Fruit fly (Drosophila melanogaster) whole organism, prepupa: ENCODE data around the gene eIF3l.

Source experiments
- Blimp-1 ChIP-seq: fragments of 200-800 bp; sonication (Bioruptor generic); optimal IDR thresholded peaks from 3 replicates; lab custom pipeline; 2017; ENCODE audit warnings: missing biosample characterization, missing genetic modification characterization, mild to moderate bottlenecking, moderate library complexity, missing genetic modification reagents
- CG10631 ChIP-seq: fragments of 200-800 bp; sonication (Bioruptor generic); optimal IDR thresholded peaks from 2 replicates; lab custom pipeline; 2016; ENCODE audit warnings: missing biosample characterization, missing genetic modification characterization
- CG10669 ChIP-seq: fragments of 200-800 bp; sonication (Bioruptor generic); optimal IDR thresholded peaks from 3 replicates; lab custom pipeline; 2018; ENCODE audit warnings: missing biosample characterization, mild to moderate bottlenecking, missing genetic modification characterization, moderate library complexity
- CG11294 ChIP-seq: fragments of 200-800 bp; sonication (Bioruptor generic); IDR thresholded peaks from 2 replicates; pipeline ENCODE4 v1.3.6; 2022; ENCODE audit warnings: missing biosample characterization, missing genetic modification characterization
- CG11902 ChIP-seq: fragments of 200-800 bp; sonication (Bioruptor generic); optimal IDR thresholded peaks from 3 replicates; lab custom pipeline; 2016; ENCODE audit warnings: missing biosample characterization, missing genetic modification characterization
- CG15336 ChIP-seq: fragments of 200-800 bp; sonication (Bioruptor generic); IDR thresholded peaks from 2 replicates; pipeline ENCODE4 v1.3.6; 2022; ENCODE audit warnings: missing biosample characterization, missing genetic modification characterization
- CG1621 ChIP-seq: fragments of 200-800 bp; sonication (Bioruptor generic); optimal IDR thresholded peaks from 3 replicates; lab custom pipeline; 2018; ENCODE audit warnings: missing biosample characterization, mild to moderate bottlenecking, missing genetic modification characterization
- CG16779 ChIP-seq: fragments of 200-800 bp; sonication (Bioruptor generic); optimal IDR thresholded peaks from 3 replicates; lab custom pipeline; 2017; ENCODE audit warnings: missing biosample characterization, mild to moderate bottlenecking, missing genetic modification characterization
- CG3032 ChIP-seq: fragments of 200-800 bp; optimal IDR thresholded peaks from 2 replicates; lab custom pipeline; 2019; ENCODE audit warnings: missing biosample characterization, mild to moderate bottlenecking, missing genetic modification characterization, moderate library complexity
- CG31627 ChIP-seq: fragments of 200-800 bp; sonication (Bioruptor generic); optimal IDR thresholded peaks from 3 replicates; lab custom pipeline; 2016; ENCODE audit warnings: missing biosample characterization, missing genetic modification characterization
- CG34406 ChIP-seq: fragments of 200-800 bp; sonication (Bioruptor generic); optimal IDR thresholded peaks from 3 replicates; lab custom pipeline; 2016; ENCODE audit warnings: missing biosample characterization, missing genetic modification characterization
- CG3919 ChIP-seq: fragments of 200-800 bp; sonication (Bioruptor generic); optimal IDR thresholded peaks from 3 replicates; lab custom pipeline; 2016; ENCODE audit warnings: missing biosample characterization, missing genetic modification characterization
- CG6163 ChIP-seq: fragments of 200-800 bp; sonication (Bioruptor generic); IDR thresholded peaks from 3 replicates; pipeline ENCODE4 v1.3.6; 2022; ENCODE audit warnings: missing biosample characterization, missing genetic modification characterization
- CG6276 ChIP-seq: fragments of 200-800 bp; sonication (Bioruptor generic); optimal IDR thresholded peaks from 2 replicates; lab custom pipeline; 2017; ENCODE audit warnings: missing biosample characterization, mild to moderate bottlenecking, missing genetic modification characterization
- CG9139 ChIP-seq: fragments of 200-800 bp; sonication (Bioruptor generic); optimal IDR thresholded peaks from 3 replicates; lab custom pipeline; 2017; ENCODE audit warnings: missing biosample characterization, mild to moderate bottlenecking, missing genetic modification characterization
- Eip75B ChIP-seq: fragments of 200-800 bp; sonication (Bioruptor generic); optimal IDR thresholded peaks from 3 replicates; lab custom pipeline; 2016; ENCODE audit warnings: missing biosample characterization, missing genetic modification characterization
- Eip78C ChIP-seq: fragments of 200-800 bp; sonication (Bioruptor generic); peaks from one replicate; lab custom pipeline; 2016; ENCODE audit warnings: missing biosample characterization, missing genetic modification characterization
- Ets21C ChIP-seq: fragments of 200-800 bp; sonication (Bioruptor generic); optimal IDR thresholded peaks from 3 replicates; lab custom pipeline; 2016; ENCODE audit warnings: missing biosample characterization, missing genetic modification characterization
- Ets96B ChIP-seq: fragments of 200-800 bp; optimal IDR thresholded peaks from 2 replicates; lab custom pipeline; 2019; ENCODE audit warnings: missing biosample characterization, mild to moderate bottlenecking, missing genetic modification characterization, moderate library complexity
- Hr39 ChIP-seq: fragments of 200-800 bp; sonication (Bioruptor generic); optimal IDR thresholded peaks from 2 replicates; lab custom pipeline; 2016; ENCODE audit warnings: missing biosample characterization, missing genetic modification characterization
- Lpt ChIP-seq: fragments of 200-800 bp; sonication (Bioruptor generic); optimal IDR thresholded peaks from 3 replicates; lab custom pipeline; 2016; ENCODE audit warnings: missing biosample characterization, missing genetic modification characterization
- Met ChIP-seq: fragments of 200-800 bp; sonication (Bioruptor generic); optimal IDR thresholded peaks from 3 replicates; lab custom pipeline; 2016; ENCODE audit warnings: missing biosample characterization, missing genetic modification characterization
- Smox ChIP-seq: fragments of 200-800 bp; sonication (Bioruptor generic); optimal IDR thresholded peaks from 3 replicates; lab custom pipeline; 2016; ENCODE audit warnings: missing biosample characterization, missing genetic modification characterization
- Sox102F ChIP-seq: fragments of 200-800 bp; sonication (Bioruptor generic); optimal IDR thresholded peaks from 2 replicates; lab custom pipeline; 2016; ENCODE audit warnings: missing biosample characterization, mild to moderate bottlenecking, missing genetic modification characterization
- Sox15 ChIP-seq: fragments of 200-800 bp; sonication (Bioruptor generic); optimal IDR thresholded peaks from 3 replicates; lab custom pipeline; 2016; ENCODE audit warnings: missing biosample characterization, missing genetic modification characterization
- achi ChIP-seq: fragments of 200-800 bp; sonication (Bioruptor generic); optimal IDR thresholded peaks from 3 replicates; lab custom pipeline; 2016; ENCODE audit warnings: missing biosample characterization, missing genetic modification characterization
- cyc ChIP-seq: fragments of 200-800 bp; sonication (Bioruptor generic); optimal IDR thresholded peaks from 3 replicates; lab custom pipeline; 2016; ENCODE audit warnings: missing biosample characterization, missing genetic modification characterization
- dac ChIP-seq: fragments of 200-800 bp; sonication (Bioruptor generic); optimal IDR thresholded peaks from 2 replicates; lab custom pipeline; 2017; ENCODE audit warnings: missing biosample characterization, mild to moderate bottlenecking, missing genetic modification characterization
- dsx ChIP-seq: fragments of 200-800 bp; optimal IDR thresholded peaks from 3 replicates; lab custom pipeline; 2019; ENCODE audit warnings: missing biosample characterization, mild to moderate bottlenecking, missing genetic modification characterization, moderate library complexity; ENCODE audit not compliant: poor library complexity, severe bottlenecking
- eg ChIP-seq: fragments of 200-800 bp; sonication (Bioruptor generic); IDR thresholded peaks from 3 replicates; pipeline ENCODE4 v1.3.6; 2022; ENCODE audit warnings: missing biosample characterization, missing genetic modification characterization
- esn ChIP-seq: fragments of 200-800 bp; sonication (Bioruptor generic); optimal IDR thresholded peaks from 2 replicates; lab custom pipeline; 2016; ENCODE audit warnings: missing biosample characterization, mild to moderate bottlenecking, missing genetic modification characterization, moderate library complexity
- fd85E ChIP-seq: fragments of 200-800 bp; sonication (Bioruptor generic); optimal IDR thresholded peaks from 3 replicates; lab custom pipeline; 2016; ENCODE audit warnings: missing biosample characterization, missing genetic modification characterization
- fkh ChIP-seq: fragments of 200-800 bp; sonication (Bioruptor generic); optimal IDR thresholded peaks from 3 replicates; lab custom pipeline; 2017; ENCODE audit warnings: missing biosample characterization, mild to moderate bottlenecking, missing genetic modification characterization, moderate library complexity
- lz ChIP-seq: fragments of 200-800 bp; sonication (Bioruptor generic); optimal IDR thresholded peaks from 3 replicates; lab custom pipeline; 2016; ENCODE audit warnings: missing biosample characterization, missing genetic modification characterization
- pdm3 ChIP-seq: fragments of 200-800 bp; sonication (Bioruptor generic); optimal IDR thresholded peaks from 3 replicates; lab custom pipeline; 2016; ENCODE audit warnings: missing biosample characterization, missing genetic modification characterization
- salr ChIP-seq, 2 experiments: fragments of 200-800 bp; sonication (Bioruptor generic); optimal IDR thresholded peaks; 3 replicates each; lab custom pipeline; 2016 to 2018; ENCODE audit warnings: missing biosample characterization in 2 of 2, missing genetic modification characterization in 2 of 2, mild to moderate bottlenecking in 1 of 2
- spab ChIP-seq: fragments of 200-800 bp; sonication (Bioruptor generic); optimal IDR thresholded peaks from 2 replicates; lab custom pipeline; 2017; ENCODE audit warnings: missing biosample characterization, mild to moderate bottlenecking, missing genetic modification characterization, missing genetic modification reagents
- ss ChIP-seq, 2 experiments: fragments of 200-800 bp; sonication (Bioruptor generic); optimal IDR thresholded peaks; 2 replicates in 1 of 2; 3 replicates in 1 of 2; lab custom pipeline; 2017 to 2018; ENCODE audit warnings: mild to moderate bottlenecking in 2 of 2, missing biosample characterization in 2 of 2, missing genetic modification characterization in 2 of 2, moderate library complexity in 1 of 2
- svp ChIP-seq: fragments of 200-800 bp; sonication (Bioruptor generic); peaks from one replicate; lab custom pipeline; 2016; ENCODE audit warnings: missing biosample characterization, missing genetic modification characterization
- topi ChIP-seq: fragments of 200-800 bp; sonication (Bioruptor generic); optimal IDR thresholded peaks from 3 replicates; lab custom pipeline; 2016; ENCODE audit warnings: missing biosample characterization, missing genetic modification characterization
- vri ChIP-seq: fragments of 200-800 bp; sonication (Bioruptor generic); optimal IDR thresholded peaks from 3 replicates; lab custom pipeline; 2016; ENCODE audit warnings: missing biosample characterization, mild to moderate bottlenecking, missing genetic modification characterization

Gene eIF3l

dm6 chr3L:12122891-12123290 lies 23.0 kb downstream of the eIF3l start:
- TF ChIP-seq fd85E (GFP tag; lab: Kevin White, UChicago) (no peak), CG31627 (no peak), CG6163 (GFP tag; lab: Robert Waterston, UW) (no peak), Lpt (no peak), CG9139 (GFP tag; lab: Kevin White, UChicago) (no peak), topi (no peak), Eip75B (GFP tag; lab: Kevin White, UChicago) (no peak), CG11294 (no peak), CG16779 (tag; lab: Kevin White, UChicago) (no peak), cyc (no peak), eg (no peak), achi (no peak), dac (GFP tag; lab: Kevin White, UChicago) (no peak), lz (no peak), CG3919 (GFP tag; lab: Kevin White, UChicago) (no peak), CG6276 (no peak), pdm3 (GFP tag; lab: Kevin White, UChicago) (no peak)

DNA sequence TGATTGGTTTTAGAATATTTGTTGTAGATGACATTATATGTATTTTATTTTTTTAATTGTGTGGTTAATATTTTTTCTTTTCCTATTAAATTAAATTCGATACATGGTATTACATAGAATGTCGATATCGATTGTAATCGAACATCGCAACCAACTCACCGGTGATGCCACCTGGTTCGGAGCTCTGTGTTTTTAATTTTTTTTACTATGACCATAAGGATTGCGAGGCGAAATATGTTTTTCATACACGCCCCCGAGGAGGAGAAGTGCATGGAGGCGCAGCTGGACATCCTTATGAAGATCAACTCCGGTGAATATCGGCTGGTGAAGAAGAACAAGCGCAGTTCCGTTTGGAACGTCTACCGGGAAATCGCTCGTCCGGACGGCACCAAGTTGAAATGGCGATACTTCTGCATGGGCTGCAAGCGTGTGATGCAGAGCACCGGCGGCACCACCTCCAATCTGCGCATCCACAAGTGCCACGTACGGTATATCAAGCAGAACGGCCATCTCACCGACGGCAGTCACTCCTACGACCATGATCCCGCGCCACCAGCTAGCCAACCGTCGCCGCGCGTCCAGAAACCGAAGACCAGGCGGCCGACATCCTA lies 25.9 kb downstream of the eIF3l start, which contains the start of gene CG11560:
CG11560 (plus strand) TSS at position 145 of the 611 bp plus-strand sequence.
- TF ChIP-seq Eip78C (GFP tag; lab: Kevin White, UChicago) (peak; percentile 20), spab (GFP tag; lab: Kevin White, UChicago) (no peak)

dm6 chr3L:12118631-12119030 lies 27.3 kb downstream of the eIF3l start:
- no peak for TF ChIP-seq Ets21C (GFP tag; lab: Kevin White, UChicago)
- peak; percentile 97 for TF ChIP-seq svp (GFP tag; lab: Kevin White, UChicago)
- TF ChIP-seq Sox102F (GFP tag; lab: Kevin White, UChicago): no peak
- TF ChIP-seq, all 60 proteins: peak for 1

dm6 chr3L:12118156-12118555 lies 27.7 kb downstream of the eIF3l start, which contains the start of gene ssp:
TSS of gene ssp (plus strand) at chr3L:12118257.
- TF ChIP-seq Eip78C (GFP tag; lab: Kevin White, UChicago) (peak; percentile 46), Eip75B (GFP tag; lab: Kevin White, UChicago) (no peak), fkh (GFP tag; lab: Kevin White, UChicago) (peak; percentile 26), esn (peak; percentile 17)

dm6 chr3L:12115966-12116735 lies 29.7 kb downstream of the eIF3l start, which contains the start of gene vers:
TSS of gene vers (plus strand) at chr3L:12116101.
- TF ChIP-seq dsx (GFP tag; lab: Kevin White, UChicago) (no peak), CG10669 (GFP tag; lab: Kevin White, UChicago) (no peak), cyc (peak; percentile 22), CG34406 (no peak), Smox (GFP tag; lab: Kevin White, UChicago) (no peak), CG3032 (peak; percentile 12), vri (GFP tag; lab: Kevin White, UChicago) (no peak), esn (no peak), fd85E (GFP tag; lab: Kevin White, UChicago) (no peak), dac (GFP tag; lab: Kevin White, UChicago) (no peak), Blimp-1 (no peak), spab (GFP tag; lab: Kevin White, UChicago) (no peak), eg (no peak), CG16779 (tag; lab: Kevin White, UChicago) (no peak), ss (GFP tag; optimal IDR thresholded peaks at IDR 0.05; lab: Kevin White, UChicago) (no peak), lz (peak; percentile 24), topi (peak; percentile 8), Hr39 (GFP tag; lab: Kevin White, UChicago) (no peak), Met (GFP tag; lab: Kevin White, UChicago) (no peak), CG10631 (GFP tag; lab: Kevin White, UChicago) (no peak), salr (GFP tag; optimal IDR thresholded peaks at IDR 0.05; lab: Kevin White, UChicago) (no peak), CG11902 (GFP tag; lab: Kevin White, UChicago) (no peak), CG15336 (GFP tag; lab: Robert Waterston, UW) (no peak), Ets96B (no peak), Sox15 (GFP tag; lab: Kevin White, UChicago) (no peak), fkh (GFP tag; lab: Kevin White, UChicago) (peak; percentile 70), CG1621 (tag; lab: Kevin White, UChicago) (no peak)
